Fruit fly (Drosophila melanogaster): ENCODE results near the gene CG32638.
A peak's percentile ranks its signal among the peaks of the same experiment; 100 is the strongest.

The CG32638 gene

DNA sequence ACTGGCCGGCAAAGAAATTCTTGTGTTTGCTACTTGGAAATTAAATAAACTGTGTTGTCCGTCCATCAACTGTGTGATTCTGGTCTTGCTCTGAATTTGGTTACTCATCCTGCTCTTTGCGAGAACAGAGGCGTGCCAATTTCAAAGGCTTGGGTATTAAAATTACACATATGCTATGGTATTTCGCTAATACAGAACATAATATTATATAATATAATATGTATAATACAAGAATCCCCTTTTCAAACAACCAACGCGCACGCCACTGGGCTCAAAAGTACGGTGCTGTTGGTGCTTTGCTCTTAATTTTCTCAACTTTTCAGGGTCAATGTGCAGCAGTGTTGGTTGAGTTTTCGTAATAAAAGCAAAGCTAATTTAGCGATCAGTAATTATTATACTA is 28.7 kb downstream of the CG32638 start (continued):
- TF ChIP-seq nau (GFP tag; optimal IDR thresholded peaks at IDR 0.05) (peak; percentile 51), tll (GFP tag; optimal IDR thresholded peaks at IDR 0.05) (no peak), NC2β (GFP tag; optimal IDR thresholded peaks at IDR 0.05) (no peak), sisA (GFP tag; IDR thresholded peaks at IDR 0.05) (peak; percentile 75), pum (GFP tag; optimal IDR thresholded peaks at IDR 0.05) (no peak), CG2678 (tag; optimal IDR thresholded peaks at IDR 0.05) (peak; percentile 91), CG3995 (GFP tag; optimal IDR thresholded peaks at IDR 0.05) (no peak), CG5953 (GFP tag; IDR thresholded peaks at IDR 0.05) (0 out of 2 replicates have a peak, but pooled peaks have one; percentile 36), Atf-2 (GFP tag; optimal IDR thresholded peaks at IDR 0.05) (no peak), CG14050 (GFP tag; IDR thresholded peaks at IDR 0.05) (peak; percentile 85), Hr39 (optimal IDR thresholded peaks at IDR 0.05) (no peak), CG4617 (GFP tag; optimal IDR thresholded peaks at IDR 0.05; ENCODE audit: borderline replicate concordance) (peak; percentile 15), Max (GFP tag; optimal IDR thresholded peaks at IDR 0.05) (peak; percentile 10), NfI (GFP tag; optimal IDR thresholded peaks at IDR 0.05) (peak; percentile 86), CG9797 (GFP tag; optimal IDR thresholded peaks at IDR 0.05) (no peak), sima (GFP tag; optimal IDR thresholded peaks at IDR 0.05) (no peak), CG34422 (GFP tag; IDR thresholded peaks at IDR 0.05) (peak; percentile 92), odd (GFP tag; optimal IDR thresholded peaks at IDR 0.05) (peak; percentile 65), Hand (GFP tag; optimal IDR thresholded peaks at IDR 0.05) (peak; percentile 50), nom (GFP tag; optimal IDR thresholded peaks at IDR 0.05) (no peak), CG9727 (GFP tag; optimal IDR thresholded peaks at IDR 0.05) (peak; percentile 70), CG3065 (GFP tag; optimal IDR thresholded peaks at IDR 0.05) (no peak), ase (GFP tag; IDR thresholded peaks at IDR 0.05) (peak; percentile 89; the same call in 2 of the 3 replicates), CG1024 (GFP tag; IDR thresholded peaks at IDR 0.05) (peak; percentile 61), zen (tag; optimal IDR thresholded peaks at IDR 0.05) (peak; percentile 37), ATbp (GFP tag; optimal IDR thresholded peaks at IDR 0.05) (peak; percentile 66), CG7271 (tag; optimal IDR thresholded peaks at IDR 0.05) (peak; percentile 40), Vsx1 (GFP tag; optimal IDR thresholded peaks at IDR 0.05) (peak; percentile 52), B-H1 (GFP tag; IDR thresholded peaks at IDR 0.05) (peak; percentile 81), emc (GFP tag; optimal IDR thresholded peaks at IDR 0.05) (no peak), CG6654 (GFP tag; optimal IDR thresholded peaks at IDR 0.05) (peak; percentile 65), CG4854 (GFP tag; optimal IDR thresholded peaks at IDR 0.05) (no peak), cg (GFP tag; optimal IDR thresholded peaks at IDR 0.05) (no peak), Taf1 (GFP tag; IDR thresholded peaks at IDR 0.05) (peak; percentile 78), nmo (GFP tag; optimal IDR thresholded peaks at IDR 0.05) (peak; percentile 83), pho (GFP tag; optimal IDR thresholded peaks at IDR 0.05) (peak; percentile 11), CG16815 (GFP tag; optimal IDR thresholded peaks at IDR 0.05) (peak; percentile 51), Bdp1 (GFP tag; optimal IDR thresholded peaks at IDR 0.05) (no peak), CG9609 (GFP tag; optimal IDR thresholded peaks at IDR 0.05) (no peak)

DNA sequence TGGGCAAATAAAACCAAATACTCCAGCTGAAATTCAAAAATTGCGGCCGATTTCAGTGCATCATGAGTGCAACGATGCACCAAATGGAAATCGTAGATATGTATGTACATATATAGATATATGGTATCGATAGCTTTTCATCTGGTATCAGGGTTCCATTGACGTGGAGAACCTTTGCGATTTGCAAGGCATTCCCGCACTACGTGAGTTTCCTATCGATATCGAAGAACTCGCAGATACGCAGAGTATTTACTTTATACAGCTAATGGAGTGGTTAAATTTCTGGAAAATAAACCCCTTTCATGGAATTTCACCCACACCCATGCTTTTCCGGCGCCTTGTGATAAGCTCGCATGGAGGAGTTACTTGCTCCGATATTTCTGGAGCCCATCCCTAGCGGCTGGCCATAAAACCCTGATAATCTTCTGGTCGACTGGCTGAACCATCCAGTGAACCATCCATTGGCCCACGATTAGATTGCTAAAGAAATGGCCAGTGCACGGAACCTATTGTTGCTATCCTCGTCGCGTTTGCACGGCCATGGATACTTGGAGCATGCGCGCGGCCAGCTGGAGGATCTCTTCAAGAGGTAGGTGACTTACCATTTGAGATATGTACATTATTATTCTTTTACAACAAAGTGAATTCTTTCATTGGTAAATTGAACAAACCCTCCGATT is 34.4 kb downstream of the CG32638 start, which contains the start of gene CG2200:
Gene CG2200 (plus strand): TSS at position 215 of the 680 bp plus-strand sequence.
- no peak for TF ChIP-seq CG17186 (GFP tag; optimal IDR thresholded peaks at IDR 0.05)
- TF ChIP-seq CG17328 (GFP tag; IDR thresholded peaks at IDR 0.05) = peak; percentile 41; the same call in 1 of the 2 replicates
- peak; percentile 29 for TF ChIP-seq bab2 (GFP tag; optimal IDR thresholded peaks at IDR 0.05)
- TF ChIP-seq salm (tag; optimal IDR thresholded peaks at IDR 0.05) = no peak
- peak; percentile 39 for TF ChIP-seq gem (tag; optimal IDR thresholded peaks at IDR 0.05)
- TF ChIP-seq kah (GFP tag; optimal IDR thresholded peaks at IDR 0.05) = no peak
- TF ChIP-seq Side (GFP tag; optimal IDR thresholded peaks at IDR 0.05) = no peak
- TF ChIP-seq fru (optimal IDR thresholded peaks at IDR 0.05) = no peak
- peak; percentile 71 for TF ChIP-seq lbe (GFP tag; optimal IDR thresholded peaks at IDR 0.05)
- peak; percentile 90 for TF ChIP-seq Med (GFP tag)
- TF ChIP-seq sima (GFP tag; optimal IDR thresholded peaks at IDR 0.05) = no peak
- TF ChIP-seq CG4617 (GFP tag; optimal IDR thresholded peaks at IDR 0.05; ENCODE audit: borderline replicate concordance) = peak; percentile 27
- TF ChIP-seq BEAF-32 (GFP tag; optimal IDR thresholded peaks at IDR 0.05) = peak; percentile 80
- peak; percentile 44 for TF ChIP-seq Abd-B (GFP tag; optimal IDR thresholded peaks at IDR 0.05)
- peak; percentile 2 for TF ChIP-seq Max (GFP tag; optimal IDR thresholded peaks at IDR 0.05)
- TF ChIP-seq eyg (GFP tag; optimal IDR thresholded peaks at IDR 0.05) = no peak
